Worm (Caenorhabditis elegans) whole organism, mixed stage, embryonic: ENCODE results near the gene Y6G8.5.

Experiments
- M03D4.4 ChIP-seq: sonication (generic microtip); optimal IDR thresholded peaks from 2 replicates; lab custom pipeline; 2017; ENCODE audit warnings: mild to moderate bottlenecking, missing genetic modification characterization, missing compliant biosample characterization
- bed-3 ChIP-seq: fragments of 200-800 bp; sonication (Bioruptor generic); optimal IDR thresholded peaks from 3 replicates; lab custom pipeline; 2018; ENCODE audit warnings: mild to moderate bottlenecking, missing genetic modification characterization, moderate library complexity, missing compliant biosample characterization
- ceh-43 ChIP-seq: fragments of 200-800 bp; sonication (Bioruptor generic); optimal IDR thresholded peaks from 2 replicates; lab custom pipeline; 2018; ENCODE audit warnings: mild to moderate bottlenecking, missing genetic modification characterization, moderate library complexity, missing compliant biosample characterization
- ces-1 ChIP-seq: fragments of 150-350 bp; optimal IDR thresholded peaks from 2 replicates; lab custom pipeline; 2014; ENCODE audit warnings: missing biosample characterization, missing genetic modification reagents, missing genetic modification characterization
- elt-3 ChIP-seq: fragments of 150-350 bp; optimal IDR thresholded peaks from 2 replicates; lab custom pipeline; 2014; ENCODE audit warnings: missing biosample characterization, missing genetic modification characterization
- flh-1 ChIP-seq: fragments of 200-800 bp; sonication (Bioruptor generic); optimal IDR thresholded peaks from 2 replicates; lab custom pipeline; 2018; ENCODE audit warnings: mild to moderate bottlenecking, missing genetic modification characterization, moderate library complexity, missing compliant biosample characterization
- mep-1 ChIP-seq: fragments of 150-350 bp; optimal IDR thresholded peaks from 2 replicates; lab custom pipeline; 2017; ENCODE audit warnings: missing biosample characterization, missing genetic modification reagents, missing genetic modification characterization, inconsistent platforms
- pha-4 ChIP-seq: fragments of 150-350 bp; optimal IDR thresholded peaks from 2 replicates; lab custom pipeline; 2018; ENCODE audit warnings: missing biosample characterization, missing genetic modification reagents, missing genetic modification characterization
- snpc-4 ChIP-seq: fragments of 150-350 bp; optimal IDR thresholded peaks from 2 replicates; lab custom pipeline; 2014; ENCODE audit warnings: missing biosample characterization, missing genetic modification characterization
- unc-39 ChIP-seq: fragments of 150-350 bp; optimal IDR thresholded peaks from 2 replicates; lab custom pipeline; 2014; ENCODE audit warnings: missing biosample characterization, missing genetic modification characterization
- ztf-11 ChIP-seq: fragments of 150-350 bp; optimal IDR thresholded peaks from 2 replicates; lab custom pipeline; 2014; ENCODE audit warnings: missing biosample characterization, missing genetic modification characterization

DNA sequence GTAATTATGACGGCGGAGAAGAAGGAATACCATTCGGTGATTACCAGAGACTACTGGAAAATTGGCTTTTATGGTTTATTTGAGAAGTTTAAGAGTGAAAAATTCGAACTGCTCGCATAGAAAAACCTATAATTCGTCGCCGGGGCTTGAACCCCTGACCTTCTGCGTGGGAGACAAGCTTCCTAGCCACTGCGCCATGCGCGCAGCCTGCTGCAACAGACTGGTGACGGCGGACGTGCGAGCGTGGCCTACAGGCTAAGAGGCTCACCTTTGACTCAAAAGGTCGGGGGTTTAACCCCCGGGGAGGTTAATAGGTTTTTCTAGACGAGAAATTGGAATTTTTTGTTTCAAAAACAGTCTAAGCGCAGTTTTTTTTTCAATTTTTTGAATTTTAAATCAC is 48.9 kb upstream of the Y6G8.5 start:
- TF ChIP-seq ztf-11 (tag; lab: Kevin White, UChicago) (no peak), elt-3 (tag; lab: Kevin White, UChicago) (no peak), unc-39 (no peak), pha-4 (tag; lab: Kevin White, UChicago) (no peak), bed-3 (GFP tag; lab: Kevin White, UChicago) (no peak), M03D4.4 (tag; lab: Kevin White, UChicago) (no peak), ces-1 (GFP tag; lab: Kevin White, UChicago) (no peak), snpc-4 (tag; lab: Kevin White, UChicago) (no peak), flh-1 (no peak), mep-1 (no peak), ceh-43 (GFP tag; lab: Kevin White, UChicago) (no peak)
